Worm (Caenorhabditis elegans) whole organism, midembryonic: ENCODE results near the gene iglr-2.

ENCODE experiments used
- T22C8.4 ChIP-seq: fragments of 200-800 bp; sonication (Bioruptor generic); IDR thresholded peaks from 2 replicates; pipeline ENCODE4 v1.3.6; 2022; ENCODE audit warnings: missing genetic modification characterization, missing compliant biosample characterization
- cog-1 ChIP-seq: sonication (generic microtip); optimal IDR thresholded peaks from 2 replicates; lab custom pipeline; 2016; ENCODE audit warnings: missing genetic modification characterization, missing compliant biosample characterization
- flt-1 ChIP-seq: fragments of 200-800 bp; sonication (Bioruptor generic); IDR thresholded peaks from 2 replicates; pipeline ENCODE4 v1.3.6; 2022; ENCODE audit warnings: missing genetic modification characterization, missing compliant biosample characterization
- klf-2 ChIP-seq: fragments of 200-800 bp; sonication (Bioruptor generic); conservative IDR thresholded peaks from 2 replicates; pipeline ENCODE4 v1.3.6; 2022; ENCODE audit warnings: missing genetic modification reagents, missing genetic modification characterization, missing compliant biosample characterization
- med-1 ChIP-seq: sonication (generic microtip); optimal IDR thresholded peaks from 2 replicates; lab custom pipeline; 2017; ENCODE audit warnings: missing genetic modification characterization, mild to moderate bottlenecking, missing compliant biosample characterization, antibody characterized with exemption, missing genetic modification reagents; ENCODE audit not compliant: insufficient read depth
- ref-1 ChIP-seq: fragments of 200-800 bp; sonication (Bioruptor generic); conservative IDR thresholded peaks from 2 replicates; pipeline ENCODE4 v1.3.6; 2022; ENCODE audit warnings: missing genetic modification reagents, missing genetic modification characterization, missing compliant biosample characterization
- tab-1 ChIP-seq: fragments of 200-800 bp; sonication (Bioruptor generic); IDR thresholded peaks from 2 replicates; pipeline ENCODE4 v1.3.6; 2022; ENCODE audit warnings: missing genetic modification characterization, missing compliant biosample characterization
- ztf-23 ChIP-seq: fragments of 200-800 bp; sonication (Bioruptor generic); IDR thresholded peaks from 2 replicates; pipeline ENCODE4 v1.3.6; 2022; ENCODE audit warnings: missing genetic modification reagents, missing genetic modification characterization, missing compliant biosample characterization
- ztf-29 ChIP-seq: fragments of 200-800 bp; sonication (Bioruptor generic); IDR thresholded peaks from 2 replicates; pipeline ENCODE4 v1.3.6; 2022; ENCODE audit warnings: missing genetic modification reagents, missing genetic modification characterization, missing compliant biosample characterization

iglr-2 gene

ce11 chrIII:8299734-8300133, 31.4 kb downstream of the iglr-2 start:
- TF ChIP-seq ztf-23 (GFP tag; lab: Robert Waterston, UW) (no peak), klf-2 (GFP tag; lab: Robert Waterston, UW) (no peak), T22C8.4 (GFP tag; lab: Robert Waterston, UW) (no peak), tab-1 (GFP tag; lab: Robert Waterston, UW) (no peak), ref-1 (GFP tag; lab: Robert Waterston, UW) (no peak), med-1 (GFP tag; lab: Kevin White, UChicago) (no peak), flt-1 (GFP tag; lab: Robert Waterston, UW) (no peak), cog-1 (tag; lab: Kevin White, UChicago) (no peak), ztf-29 (GFP tag; lab: Robert Waterston, UW) (no peak)

- TF ChIP-seq tab-1 (GFP tag; lab: Robert Waterston, UW) (0 out of 2 replicates have a peak, but pooled peaks have one; percentile 66), ztf-29 (GFP tag; lab: Robert Waterston, UW) (no peak), cog-1 (tag; lab: Kevin White, UChicago) (no peak), med-1 (GFP tag; lab: Kevin White, UChicago) (no peak), T22C8.4 (GFP tag; lab: Robert Waterston, UW) (no peak)
Measured at ce11 chrIII:8299078-8299587, 32.0 kb downstream of the iglr-2 start.

ce11 chrIII:8298216-8298920, 32.7 kb downstream of the iglr-2 start:
- TF ChIP-seq ref-1 (GFP tag; lab: Robert Waterston, UW) (no peak), tab-1 (GFP tag; lab: Robert Waterston, UW) (no peak), T22C8.4 (GFP tag; lab: Robert Waterston, UW) (no peak), flt-1 (GFP tag; lab: Robert Waterston, UW) (no peak), klf-2 (GFP tag; lab: Robert Waterston, UW) (no peak), cog-1 (tag; lab: Kevin White, UChicago) (no peak), ztf-23 (GFP tag; lab: Robert Waterston, UW) (no peak), med-1 (GFP tag; lab: Kevin White, UChicago) (no peak), ztf-29 (GFP tag; lab: Robert Waterston, UW) (no peak)

- TF ChIP-seq klf-2 (GFP tag; lab: Robert Waterston, UW) (no peak), ztf-29 (GFP tag; lab: Robert Waterston, UW) (no peak)
Measured at ce11 chrIII:8293260-8293659, 37.9 kb downstream of the iglr-2 start.

ce11 chrIII:8291268-8292032, 39.7 kb downstream of the iglr-2 start:
- TF ChIP-seq ref-1 (GFP tag; lab: Robert Waterston, UW), result no peak
- no peak for TF ChIP-seq T22C8.4 (GFP tag; lab: Robert Waterston, UW)
- TF ChIP-seq klf-2 (GFP tag; lab: Robert Waterston, UW), result no peak
- TF ChIP-seq ztf-29 (GFP tag; lab: Robert Waterston, UW), result no peak
- TF ChIP-seq med-1 (GFP tag; lab: Kevin White, UChicago), result no peak
- no peak for TF ChIP-seq cog-1 (tag; lab: Kevin White, UChicago)
- TF ChIP-seq tab-1 (GFP tag; lab: Robert Waterston, UW), result no peak
- TF ChIP-seq ztf-23 (GFP tag; lab: Robert Waterston, UW), result no peak
- TF ChIP-seq flt-1 (GFP tag; lab: Robert Waterston, UW), result no peak

ce11 chrIII:8289181-8289580, 41.9 kb downstream of the iglr-2 start:
- no peak for TF ChIP-seq flt-1 (GFP tag; lab: Robert Waterston, UW)
- no peak for TF ChIP-seq tab-1 (GFP tag; lab: Robert Waterston, UW)
- TF ChIP-seq T22C8.4 (GFP tag; lab: Robert Waterston, UW), result no peak
- no peak for TF ChIP-seq cog-1 (tag; lab: Kevin White, UChicago)
- no peak for TF ChIP-seq ztf-23 (GFP tag; lab: Robert Waterston, UW)
- no peak for TF ChIP-seq ref-1 (GFP tag; lab: Robert Waterston, UW)
- no peak for TF ChIP-seq ztf-29 (GFP tag; lab: Robert Waterston, UW)
- no peak for TF ChIP-seq med-1 (GFP tag; lab: Kevin White, UChicago)
- TF ChIP-seq klf-2 (GFP tag; lab: Robert Waterston, UW), result no peak

ce11 chrIII:8287519-8287918, 43.6 kb downstream of the iglr-2 start:
- no peak for TF ChIP-seq ref-1 (GFP tag; lab: Robert Waterston, UW)
- TF ChIP-seq cog-1 (tag; lab: Kevin White, UChicago), result no peak
- 0 out of 2 replicates have a peak, but pooled peaks have one; percentile 16 for TF ChIP-seq ztf-23 (GFP tag; lab: Robert Waterston, UW)
- no peak for TF ChIP-seq ztf-29 (GFP tag; lab: Robert Waterston, UW)
- TF ChIP-seq med-1 (GFP tag; lab: Kevin White, UChicago), result no peak
- no peak for TF ChIP-seq klf-2 (GFP tag; lab: Robert Waterston, UW)
- peak; percentile 52; the same call in 1 of the 2 replicates for TF ChIP-seq flt-1 (GFP tag; lab: Robert Waterston, UW)
- no peak for TF ChIP-seq T22C8.4 (GFP tag; lab: Robert Waterston, UW)
- no peak for TF ChIP-seq tab-1 (GFP tag; lab: Robert Waterston, UW)

ce11 chrIII:8286824-8287223, 44.3 kb downstream of the iglr-2 start:
- TF ChIP-seq ztf-29 (GFP tag; lab: Robert Waterston, UW) (no peak), ref-1 (GFP tag; lab: Robert Waterston, UW) (no peak), flt-1 (GFP tag; lab: Robert Waterston, UW) (no peak), klf-2 (GFP tag; lab: Robert Waterston, UW) (no peak), med-1 (GFP tag; lab: Kevin White, UChicago) (no peak), cog-1 (tag; lab: Kevin White, UChicago) (no peak), tab-1 (GFP tag; lab: Robert Waterston, UW) (no peak), ztf-23 (GFP tag; lab: Robert Waterston, UW) (no peak)
